Fruit fly (Drosophila melanogaster): ENCODE data around the gene Ran.

Ran gene

dm6 chrX:11124749-11125508 is 23.6 kb downstream of the Ran start, which contains the start of gene Rpt3 (continued):
- TF ChIP-seq danr (GFP tag; IDR thresholded peaks at IDR 0.05) (no peak), lab (GFP tag; optimal IDR thresholded peaks at IDR 0.05) (no peak), kay (GFP tag; optimal IDR thresholded peaks at IDR 0.05) (no peak), CG7357 (GFP tag; IDR thresholded peaks at IDR 0.05) (no peak), sna (GFP tag; IDR thresholded peaks at IDR 0.05; ENCODE audit: partially characterized antibody) (peak; percentile 77), E2f1 (GFP tag; IDR thresholded peaks at IDR 0.05) (no peak), Poxn (GFP tag; IDR thresholded peaks at IDR 0.05) (no peak), CG4282 (GFP tag; optimal IDR thresholded peaks at IDR 0.05) (no peak), Chrac-16 (GFP tag; optimal IDR thresholded peaks at IDR 0.05) (no peak), stc (GFP tag; IDR thresholded peaks at IDR 0.05) (no peak), HHEX (GFP tag; optimal IDR thresholded peaks at IDR 0.05) (no peak), zfh1 (GFP tag; IDR thresholded peaks at IDR 0.05) (no peak), Trl (optimal IDR thresholded peaks at IDR 0.05) (no peak), Trl (GFP tag; optimal IDR thresholded peaks at IDR 0.05) (no peak), amos (GFP tag; IDR thresholded peaks at IDR 0.05; ENCODE audit: partially characterized antibody) (peak; percentile 73), Camta (GFP tag; optimal IDR thresholded peaks at IDR 0.05) (no peak), gt (GFP tag; IDR thresholded peaks at IDR 0.05) (no peak), CG17186 (GFP tag; optimal IDR thresholded peaks at IDR 0.05) (peak; percentile 49), CG43689 (GFP tag; IDR thresholded peaks at IDR 0.05) (no peak), Spps (tag; optimal IDR thresholded peaks at IDR 0.05) (no peak), CG6654 (GFP tag; optimal IDR thresholded peaks at IDR 0.05) (no peak), CG17912 (GFP tag; optimal IDR thresholded peaks at IDR 0.05) (no peak), inv (GFP tag; IDR thresholded peaks at IDR 0.05; ENCODE audit: partially characterized antibody) (peak; percentile 74; the same call in 1 of the 2 replicates), nerfin-2 (GFP tag; IDR thresholded peaks at IDR 0.05; ENCODE audit: partially characterized antibody) (peak; percentile 47; the same call in 1 of the 2 replicates), CG31441 (GFP tag; IDR thresholded peaks at IDR 0.05) (no peak), H15 (GFP tag; IDR thresholded peaks at IDR 0.05) (no peak), Xbp1 (GFP tag; optimal IDR thresholded peaks at IDR 0.05) (no peak), tna (GFP tag; IDR thresholded peaks at IDR 0.05; ENCODE audit: partially characterized antibody) (no peak), CG30020 (tag; optimal IDR thresholded peaks at IDR 0.05) (peak; percentile 27), CTCF (GFP tag; optimal IDR thresholded peaks at IDR 0.05) (no peak), Stat92E (GFP tag; optimal IDR thresholded peaks at IDR 0.05) (no peak), Usf (GFP tag; optimal IDR thresholded peaks at IDR 0.05) (no peak), CG30403 (GFP tag; optimal IDR thresholded peaks at IDR 0.05) (peak; percentile 39), psq (GFP tag; optimal IDR thresholded peaks at IDR 0.05) (no peak), Dll (GFP tag; IDR thresholded peaks at IDR 0.05; ENCODE audit: partially characterized antibody) (peak; percentile 86), ase (GFP tag; IDR thresholded peaks at IDR 0.05) (no peak), CG8290 (GFP tag; optimal IDR thresholded peaks at IDR 0.05) (peak; percentile 63), CG8290 (tag; optimal IDR thresholded peaks at IDR 0.05) (peak in 1 of 2 experiments; percentile 7), dan (GFP tag; IDR thresholded peaks at IDR 0.05) (no peak), CG11504 (tag; optimal IDR thresholded peaks at IDR 0.05) (no peak), HLH54F (GFP tag; optimal IDR thresholded peaks at IDR 0.05) (peak; percentile 2), CG1603 (tag; optimal IDR thresholded peaks at IDR 0.05) (no peak), maf-S (GFP tag; optimal IDR thresholded peaks at IDR 0.05) (no peak), Bteb2 (GFP tag; optimal IDR thresholded peaks at IDR 0.05) (no peak), ash1 (GFP tag; optimal IDR thresholded peaks at IDR 0.05) (no peak), bigmax (GFP tag; optimal IDR thresholded peaks at IDR 0.05) (no peak), sr (GFP tag; IDR thresholded peaks at IDR 0.05) (no peak), Sry-β (GFP tag; optimal IDR thresholded peaks at IDR 0.05) (no peak), lmd (GFP tag; IDR thresholded peaks at IDR 0.05) (no peak), CG13624 (GFP tag; optimal IDR thresholded peaks at IDR 0.05) (no peak), CG1602 (GFP tag; optimal IDR thresholded peaks at IDR 0.05) (no peak)

Measured in whole organism, embryonic.